Worm (Caenorhabditis elegans) whole organism, young adult: ENCODE measurements around the gene F45E12.6.

ENCODE experiments used
- B0019.2 ChIP-seq: fragments of 200-800 bp; sonication (Bioruptor generic); conservative IDR thresholded peaks from 2 replicates; pipeline ENCODE4 v1.3.6; 2022; ENCODE audit warnings: missing genetic modification reagents, missing genetic modification characterization, missing compliant biosample characterization
- C06A6.2 ChIP-seq: fragments of 200-800 bp; sonication (Bioruptor generic); conservative IDR thresholded peaks from 2 replicates; pipeline ENCODE4 v1.3.6; 2022; ENCODE audit warnings: missing genetic modification characterization, missing compliant biosample characterization
- F49E8.2 ChIP-seq: sonication (generic microtip); optimal IDR thresholded peaks from 3 replicates; lab custom pipeline; 2017; ENCODE audit warnings: missing genetic modification characterization, mild to moderate bottlenecking, missing compliant biosample characterization, antibody characterized with exemption, moderate library complexity; ENCODE audit not compliant: insufficient read depth
- ama-1 ChIP-seq, 3 experiments: fragments of 150-350 bp in 1 of 3; sonication (generic microtip) in 2 of 3; optimal IDR thresholded peaks; 2 replicates each; lab custom pipeline; 2014 to 2018; ENCODE audit warnings: missing biosample characterization in 2 of 3, missing genetic modification characterization in 2 of 3, missing genetic modification reagents in 2 of 3
- aptf-2 ChIP-seq: fragments of 200-800 bp; sonication (Bioruptor generic); conservative IDR thresholded peaks from 2 replicates; pipeline ENCODE4 v1.3.6; 2022; ENCODE audit warnings: missing genetic modification reagents, missing genetic modification characterization, missing compliant biosample characterization
- attf-3 ChIP-seq: fragments of 200-800 bp; sonication (Bioruptor generic); conservative IDR thresholded peaks from 2 replicates; pipeline ENCODE4 v1.3.6; 2022; ENCODE audit warnings: missing genetic modification reagents, missing genetic modification characterization, missing compliant biosample characterization
- attf-6 ChIP-seq: fragments of 200-800 bp; sonication (Bioruptor generic); IDR thresholded peaks from 2 replicates; pipeline ENCODE4 v1.3.6; 2022; ENCODE audit warnings: missing genetic modification reagents, missing genetic modification characterization, missing compliant biosample characterization
- cebp-1 ChIP-seq, 2 experiments: fragments of 200-800 bp in 1 of 2; sonication (Bioruptor generic) in 1 of 2; sonication (generic microtip) in 1 of 2; IDR thresholded peaks in 1 of 2; optimal IDR thresholded peaks in 1 of 2; 2 replicates each; pipeline versions ENCODE4 v1.3.6 to Lab custom; 2017 to 2022; ENCODE audit warnings: missing compliant biosample characterization in 2 of 2, missing genetic modification characterization in 2 of 2, mild to moderate bottlenecking in 1 of 2, missing genetic modification reagents in 1 of 2, moderate library complexity in 1 of 2
- ceh-100 ChIP-seq: fragments of 200-800 bp; sonication (Bioruptor generic); IDR thresholded peaks from 2 replicates; pipeline ENCODE4 v1.3.6; 2022; ENCODE audit warnings: missing genetic modification reagents, missing genetic modification characterization, missing compliant biosample characterization
- chd-7 ChIP-seq: sonication (generic microtip); optimal IDR thresholded peaks from 2 replicates; lab custom pipeline; 2016; ENCODE audit warnings: mild to moderate bottlenecking, missing genetic modification characterization, moderate library complexity, missing compliant biosample characterization
- dox-1 ChIP-seq: fragments of 200-800 bp; sonication (Bioruptor generic); IDR thresholded peaks from 2 replicates; pipeline ENCODE4 v1.3.6; 2022; ENCODE audit warnings: missing genetic modification reagents, missing genetic modification characterization, missing compliant biosample characterization
- dpl-1 ChIP-seq: fragments of 150-350 bp; optimal IDR thresholded peaks from 2 replicates; lab custom pipeline; 2014; ENCODE audit warnings: missing biosample characterization, missing genetic modification reagents, missing genetic modification characterization
- efl-1 ChIP-seq: fragments of 150-350 bp; optimal IDR thresholded peaks from 2 replicates; lab custom pipeline; 2014; ENCODE audit warnings: missing biosample characterization, missing genetic modification reagents, missing genetic modification characterization
- him-1 ChIP-seq: sonication (generic microtip); optimal IDR thresholded peaks from 2 replicates; lab custom pipeline; 2016; ENCODE audit warnings: missing genotype, missing genetic modification reagents, missing genetic modification characterization, missing compliant biosample characterization
- hlh-12 ChIP-seq: sonication (generic microtip); optimal IDR thresholded peaks from 2 replicates; lab custom pipeline; 2016; ENCODE audit warnings: missing genetic modification characterization, missing compliant biosample characterization
- hlh-26 ChIP-seq: fragments of 200-800 bp; sonication (Bioruptor generic); conservative IDR thresholded peaks from 2 replicates; pipeline ENCODE4 v1.3.6; 2022; ENCODE audit warnings: missing genetic modification reagents, missing genetic modification characterization, missing compliant biosample characterization
- hmg-1.2 ChIP-seq: fragments of 200-800 bp; sonication (Bioruptor generic); IDR thresholded peaks from 2 replicates; pipeline ENCODE4 v1.3.6; 2022; ENCODE audit warnings: missing genetic modification reagents, missing genetic modification characterization, missing compliant biosample characterization
- hmg-20 ChIP-seq: fragments of 200-800 bp; sonication (Bioruptor generic); IDR thresholded peaks from 2 replicates; pipeline ENCODE4 v1.3.6; 2022; ENCODE audit warnings: missing genetic modification reagents, missing genetic modification characterization, missing compliant biosample characterization
- let-607 ChIP-seq, 2 experiments: fragments of 200-800 bp in 1 of 2; sonication (Bioruptor generic) in 1 of 2; sonication (generic microtip) in 1 of 2; optimal IDR thresholded peaks; 2 replicates each; lab custom pipeline; 2016 to 2018; ENCODE audit warnings: mild to moderate bottlenecking in 2 of 2, missing compliant biosample characterization in 2 of 2, missing genetic modification characterization in 2 of 2, moderate library complexity in 2 of 2, missing genotype in 1 of 2
- lin-26 ChIP-seq: fragments of 200-800 bp; sonication (Bioruptor generic); IDR thresholded peaks from 2 replicates; pipeline ENCODE4 v1.3.6; 2022; ENCODE audit warnings: missing genetic modification reagents, missing genetic modification characterization, missing compliant biosample characterization
- lin-40 ChIP-seq: sonication (generic microtip); optimal IDR thresholded peaks from 2 replicates; lab custom pipeline; 2016; ENCODE audit warnings: missing genetic modification characterization, mild to moderate bottlenecking, missing compliant biosample characterization, missing genotype, missing genetic modification reagents
- lin-54 ChIP-seq: fragments of 200-800 bp; sonication (Bioruptor generic); optimal IDR thresholded peaks from 2 replicates; lab custom pipeline; 2018; ENCODE audit warnings: mild to moderate bottlenecking, missing genetic modification characterization, missing compliant biosample characterization
- lir-1 ChIP-seq: fragments of 200-800 bp; sonication (Bioruptor generic); conservative IDR thresholded peaks from 2 replicates; pipeline ENCODE4 v1.3.6; 2022; ENCODE audit warnings: missing genetic modification reagents, missing genetic modification characterization, missing compliant biosample characterization
- lsl-1 ChIP-seq: fragments of 200-800 bp; sonication (Bioruptor generic); optimal IDR thresholded peaks from 2 replicates; lab custom pipeline; 2018; ENCODE audit warnings: mild to moderate bottlenecking, missing genetic modification characterization, moderate library complexity, missing compliant biosample characterization
- madf-6 ChIP-seq: fragments of 200-800 bp; sonication (Bioruptor generic); IDR thresholded peaks from 2 replicates; pipeline ENCODE4 v1.3.6; 2022; ENCODE audit warnings: missing genetic modification reagents, missing genetic modification characterization, missing compliant biosample characterization
- madf-8 ChIP-seq: fragments of 200-800 bp; sonication (Bioruptor generic); conservative IDR thresholded peaks from 2 replicates; pipeline ENCODE4 v1.3.6; 2022; ENCODE audit warnings: missing genetic modification reagents, missing genetic modification characterization, missing compliant biosample characterization
- nfya-2 ChIP-seq: fragments of 200-800 bp; sonication (Bioruptor generic); IDR thresholded peaks from 2 replicates; pipeline ENCODE4 v1.3.6; 2022; ENCODE audit warnings: missing genetic modification reagents, missing genetic modification characterization, missing compliant biosample characterization
- nhr-120 ChIP-seq: fragments of 200-800 bp; sonication (Bioruptor generic); IDR thresholded peaks from 2 replicates; pipeline ENCODE4 v1.3.6; 2022; ENCODE audit warnings: missing genetic modification characterization, missing compliant biosample characterization
- nhr-80 ChIP-seq: sonication (generic microtip); optimal IDR thresholded peaks from 2 replicates; lab custom pipeline; 2016; ENCODE audit warnings: missing genetic modification characterization, missing compliant biosample characterization
- pbrm-1 ChIP-seq: fragments of 200-800 bp; sonication (Bioruptor generic); IDR thresholded peaks from 2 replicates; pipeline ENCODE4 v1.3.6; 2022; ENCODE audit warnings: missing genetic modification reagents, missing genetic modification characterization, missing compliant biosample characterization
- rcor-1 ChIP-seq: fragments of 200-800 bp; sonication (Bioruptor generic); IDR thresholded peaks from 2 replicates; pipeline ENCODE4 v1.3.6; 2022; ENCODE audit warnings: missing genetic modification reagents, missing genetic modification characterization, missing compliant biosample characterization
- rpc-1 ChIP-seq, 2 experiments: fragments of 150-350 bp in 1 of 2; sonication (generic microtip) in 1 of 2; optimal IDR thresholded peaks; 2 replicates each; lab custom pipeline; 2014 to 2018; ENCODE audit warnings: missing biosample characterization in 1 of 2, missing genetic modification characterization in 1 of 2, missing genetic modification reagents in 1 of 2, missing genotype in 1 of 2
- sea-2 ChIP-seq: fragments of 200-800 bp; sonication (Bioruptor generic); IDR thresholded peaks from 2 replicates; pipeline ENCODE4 v1.3.6; 2022; ENCODE audit warnings: missing genetic modification characterization, missing compliant biosample characterization
- snpc-3.4 ChIP-seq: sonication (generic microtip); optimal IDR thresholded peaks from 2 replicates; lab custom pipeline; 2017; ENCODE audit warnings: missing genetic modification characterization, mild to moderate bottlenecking, missing compliant biosample characterization, antibody characterized with exemption, moderate library complexity, missing genotype, missing genetic modification reagents
- snpc-4 ChIP-seq, 5 experiments: fragments of 150-350 bp in 1 of 5; sonication (generic microtip) in 4 of 5; optimal IDR thresholded peaks; 2 replicates each; lab custom pipeline; 2014 to 2018; ENCODE audit warnings: missing genetic modification characterization in 5 of 5, missing biosample characterization in 3 of 5, antibody characterized with exemption in 2 of 5, mild to moderate bottlenecking in 2 of 5, missing compliant biosample characterization in 2 of 5, missing genotype in 2 of 5, moderate library complexity in 2 of 5, missing genetic modification reagents in 1 of 5
- tbp1 ChIP-seq: fragments of 200-800 bp; sonication (Bioruptor generic); optimal IDR thresholded peaks from 2 replicates; lab custom pipeline; 2018; ENCODE audit warnings: mild to moderate bottlenecking, missing genetic modification characterization, missing compliant biosample characterization
- unc-130 ChIP-seq: sonication (generic microtip); optimal IDR thresholded peaks from 2 replicates; lab custom pipeline; 2016; ENCODE audit warnings: missing genetic modification reagents, missing genetic modification characterization, missing compliant biosample characterization
- xnd-1 ChIP-seq: sonication (generic microtip); optimal IDR thresholded peaks from 2 replicates; lab custom pipeline; 2016; ENCODE audit warnings: missing genotype, missing genetic modification reagents, missing genetic modification characterization, missing compliant biosample characterization
- ztf-18 ChIP-seq: sonication (generic microtip); optimal IDR thresholded peaks from 2 replicates; lab custom pipeline; 2016; ENCODE audit warnings: missing genotype, mild to moderate bottlenecking, missing genetic modification characterization, missing compliant biosample characterization

Gene F45E12.6

ce11 chrII:7356773-7357172 is 42.8 kb upstream of the F45E12.6 start:
- TF ChIP-seq xnd-1 (tag; lab: Kevin White, UChicago) (peak; percentile 69), hmg-1.2 (peak; percentile 92), B0019.2 (GFP tag; lab: Robert Waterston, UW) (peak; percentile 32; the same call in 1 of the 2 replicates), C06A6.2 (GFP tag; lab: Robert Waterston, UW) (no peak), lsl-1 (GFP tag; lab: Kevin White, UChicago) (peak; percentile 12), nfya-2 (GFP tag; lab: Robert Waterston, UW) (no peak), efl-1 (GFP tag; lab: Kevin White, UChicago) (peak; percentile 17), let-607 (tag; optimal IDR thresholded peaks at IDR 0.05; lab: Kevin White, UChicago) (no peak), rcor-1 (GFP tag; lab: Robert Waterston, UW) (peak; percentile 57), snpc-3.4 (tag; lab: Kevin White, UChicago) (peak; percentile 30), him-1 (peak; percentile 42), madf-8 (peak; percentile 83), madf-6 (GFP tag; lab: Robert Waterston, UW) (peak; percentile 93), snpc-4 (GFP tag; optimal IDR thresholded peaks at IDR 0.05; lab: Kevin White, UChicago) (no peak), snpc-4 (tag; optimal IDR thresholded peaks at IDR 0.05; lab: Kevin White, UChicago) (peak in 1 of 4 experiments; percentile 21), ceh-100 (GFP tag; lab: Robert Waterston, UW) (no peak), attf-3 (GFP tag; lab: Robert Waterston, UW) (peak; percentile 94)

- TF ChIP-seq snpc-3.4 (tag; lab: Kevin White, UChicago) (no peak), cebp-1 (GFP tag; IDR thresholded peaks at IDR 0.05; lab: Robert Waterston, UW) (no peak), cebp-1 (tag; optimal IDR thresholded peaks at IDR 0.05; lab: Kevin White, UChicago) (peak; percentile 87)
Observed at ce11 chrII:7356326-7356725, 42.3 kb upstream of the F45E12.6 start, which contains the start of gene haf-2. Gene haf-2 (minus strand): TSS chrII:7356426.

- TF ChIP-seq aptf-2 (0 out of 2 replicates have a peak, but pooled peaks have one; percentile 22), ztf-18 (tag; lab: Kevin White, UChicago) (peak; percentile 30), attf-3 (GFP tag; lab: Robert Waterston, UW) (0 out of 2 replicates have a peak, but pooled peaks have one; percentile 8), ceh-100 (GFP tag; lab: Robert Waterston, UW) (peak; percentile 70), lin-40 (tag; lab: Kevin White, UChicago) (no peak), pbrm-1 (GFP tag; lab: Robert Waterston, UW) (0 out of 2 replicates have a peak, but pooled peaks have one; percentile 16), snpc-4 (GFP tag; optimal IDR thresholded peaks at IDR 0.05; lab: Kevin White, UChicago) (peak; percentile 3), snpc-4 (tag; optimal IDR thresholded peaks at IDR 0.05; lab: Kevin White, UChicago) (peak in 1 of 4 experiments; percentile 8), hmg-1.2 (peak; percentile 30; the same call in 1 of the 2 replicates), efl-1 (GFP tag; lab: Kevin White, UChicago) (peak; percentile 73), chd-7 (tag; lab: Kevin White, UChicago) (no peak), tbp1 (GFP tag; lab: Kevin White, UChicago) (no peak), hlh-26 (GFP tag; lab: Robert Waterston, UW) (no peak), C06A6.2 (GFP tag; lab: Robert Waterston, UW) (no peak), madf-8 (peak; percentile 56; the same call in 1 of the 2 replicates), attf-6 (GFP tag; lab: Robert Waterston, UW) (0 out of 2 replicates have a peak, but pooled peaks have one; percentile 38), F49E8.2 (peak; percentile 50), ama-1 (optimal IDR thresholded peaks at IDR 0.05; lab: Kevin White, UChicago) (no peak), ama-1 (GFP tag; optimal IDR thresholded peaks at IDR 0.05; lab: Kevin White, UChicago) (no peak), rpc-1 (optimal IDR thresholded peaks at IDR 0.05; lab: Kevin White, UChicago) (no peak), rpc-1 (tag; optimal IDR thresholded peaks at IDR 0.05; lab: Kevin White, UChicago) (no peak), hlh-12 (tag; lab: Kevin White, UChicago) (no peak), dpl-1 (GFP tag; lab: Kevin White, UChicago) (peak; percentile 40), lin-26 (GFP tag; lab: Robert Waterston, UW) (no peak), nhr-120 (GFP tag; lab: Robert Waterston, UW) (no peak), madf-6 (GFP tag; lab: Robert Waterston, UW) (peak; percentile 79), rcor-1 (GFP tag; lab: Robert Waterston, UW) (peak; percentile 65), unc-130 (peak; percentile 42), nhr-80 (tag; lab: Kevin White, UChicago) (no peak), dox-1 (GFP tag; lab: Robert Waterston, UW) (peak; percentile 33; the same call in 1 of the 2 replicates), lin-54 (GFP tag; lab: Kevin White, UChicago) (peak; percentile 77), lir-1 (GFP tag; lab: Robert Waterston, UW) (no peak), xnd-1 (tag; lab: Kevin White, UChicago) (peak; percentile 51), sea-2 (no peak), hmg-20 (GFP tag; lab: Robert Waterston, UW) (no peak)
Observed at ce11 chrII:7353027-7353426, 39.0 kb upstream of the F45E12.6 start.
